Worm (Caenorhabditis elegans): Measurements from ENCODE around the gene srxa-4.

DNA sequence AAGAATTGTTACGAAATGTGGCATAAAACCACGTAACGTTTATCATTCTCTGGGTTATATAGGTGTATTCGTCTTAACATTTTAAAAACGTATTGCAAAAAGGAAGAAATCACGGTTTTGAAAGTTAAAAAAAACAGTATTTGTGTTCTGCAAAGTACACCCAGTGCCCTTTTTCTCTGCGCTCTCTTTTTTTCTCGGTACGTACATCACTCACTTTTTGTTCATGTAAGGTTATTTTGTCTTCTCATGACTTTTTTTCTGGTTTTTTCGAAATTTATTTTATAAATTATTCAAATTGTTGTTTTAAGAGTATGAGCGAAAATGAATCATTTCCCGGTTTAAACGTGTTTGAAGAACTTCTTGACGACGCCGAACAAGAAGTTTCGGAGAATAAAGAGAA lies 26.7 kb downstream of the srxa-4 start, which contains the start of gene F25E5.5:
- TF ChIP-seq snpc-4 (tag; optimal IDR thresholded peaks at IDR 0.05) (no peak), nfya-1 (tag; optimal IDR thresholded peaks at IDR 0.05; ENCODE audit: insufficient read depth) (no peak), jun-1 (tag; optimal IDR thresholded peaks at IDR 0.05) (no peak), lin-15B (tag; optimal IDR thresholded peaks at IDR 0.05) (no peak), elt-3 (tag; optimal IDR thresholded peaks at IDR 0.05) (no peak), daf-12 (tag; optimal IDR thresholded peaks at IDR 0.05) (no peak), pha-4 (tag; optimal IDR thresholded peaks at IDR 0.05) (no peak), unc-62 (GFP tag; optimal IDR thresholded peaks at IDR 0.05) (no peak), lin-39 (tag; optimal IDR thresholded peaks at IDR 0.05) (no peak), nhr-77 (tag; optimal IDR thresholded peaks at IDR 0.05) (no peak), nhr-76 (tag; optimal IDR thresholded peaks at IDR 0.05) (no peak), nhr-237 (tag; optimal IDR thresholded peaks at IDR 0.05) (no peak)

Data from whole organism, L3 larva.